Fruit fly (Drosophila melanogaster): Measurements from ENCODE around the gene a6.

a6 gene

dm6 chrX:1695529-1696410 is at the start of gene a6 (continued):
- TF ChIP-seq CG4424 (GFP tag; optimal IDR thresholded peaks at IDR 0.05) (no peak), z (GFP tag; IDR thresholded peaks at IDR 0.05) (peak; percentile 95), H2.0 (GFP tag; IDR thresholded peaks at IDR 0.05) (no peak), row (GFP tag; IDR thresholded peaks at IDR 0.05) (no peak), peb (GFP tag; IDR thresholded peaks at IDR 0.05) (no peak), eve (GFP tag; optimal IDR thresholded peaks at IDR 0.05) (no peak), CG12155 (GFP tag; optimal IDR thresholded peaks at IDR 0.05) (no peak), CG18476 (GFP tag; optimal IDR thresholded peaks at IDR 0.05) (no peak), Mad (GFP tag; optimal IDR thresholded peaks at IDR 0.05) (no peak), trh (GFP tag; optimal IDR thresholded peaks at IDR 0.05) (no peak), bbx (GFP tag; IDR thresholded peaks at IDR 0.05; ENCODE audit: partially characterized antibody) (peak; percentile 93), TFAM (GFP tag; optimal IDR thresholded peaks at IDR 0.05) (no peak), CTCF (GFP tag; optimal IDR thresholded peaks at IDR 0.05) (no peak), seq (GFP tag; IDR thresholded peaks at IDR 0.05) (no peak), CG8944 (GFP tag; optimal IDR thresholded peaks at IDR 0.05) (no peak), fru (optimal IDR thresholded peaks at IDR 0.05) (no peak), CG10462 (GFP tag; optimal IDR thresholded peaks at IDR 0.05) (no peak), CG3281 (GFP tag; optimal IDR thresholded peaks at IDR 0.05) (no peak), sug (tag; optimal IDR thresholded peaks at IDR 0.05) (no peak), exex (tag; optimal IDR thresholded peaks at IDR 0.05) (no peak), Dip3 (GFP tag; optimal IDR thresholded peaks at IDR 0.05) (no peak), amos (GFP tag; IDR thresholded peaks at IDR 0.05; ENCODE audit: partially characterized antibody) (peak; percentile 87), salm (tag; optimal IDR thresholded peaks at IDR 0.05) (no peak), croc (GFP tag; conservative IDR thresholded peaks at IDR 0.05) (no peak), Oli (tag; optimal IDR thresholded peaks at IDR 0.05) (no peak), CG10543 (GFP tag; optimal IDR thresholded peaks at IDR 0.05) (no peak), ssp (GFP tag; IDR thresholded peaks at IDR 0.05) (no peak), E2f2 (GFP tag; IDR thresholded peaks at IDR 0.05) (peak; percentile 95), CG11695 (GFP tag; IDR thresholded peaks at IDR 0.05) (no peak), gfzf (GFP tag; optimal IDR thresholded peaks at IDR 0.05) (peak; percentile 14), Hr39 (optimal IDR thresholded peaks at IDR 0.05) (no peak), Elba2 (GFP tag; optimal IDR thresholded peaks at IDR 0.05) (no peak), CG2199 (GFP tag; IDR thresholded peaks at IDR 0.05) (no peak), scrt (GFP tag; optimal IDR thresholded peaks at IDR 0.05) (no peak), CG18619 (GFP tag; optimal IDR thresholded peaks at IDR 0.05) (no peak), aop (GFP tag; IDR thresholded peaks at IDR 0.05) (no peak), CG11398 (GFP tag; optimal IDR thresholded peaks at IDR 0.05) (no peak), Nf-YB (GFP tag; optimal IDR thresholded peaks at IDR 0.05) (no peak), CG8089 (GFP tag; optimal IDR thresholded peaks at IDR 0.05) (no peak), CG13894 (tag; optimal IDR thresholded peaks at IDR 0.05) (no peak), CG9817 (tag; optimal IDR thresholded peaks at IDR 0.05) (no peak), lilli (GFP tag; optimal IDR thresholded peaks at IDR 0.05) (no peak), CG4617 (GFP tag; optimal IDR thresholded peaks at IDR 0.05; ENCODE audit: borderline replicate concordance) (peak; percentile 48), CkIIα-i1 (GFP tag; IDR thresholded peaks at IDR 0.05) (no peak), CG42726 (GFP tag; IDR thresholded peaks at IDR 0.05; ENCODE audit: partially characterized antibody) (peak; percentile 78), Hmx (GFP tag; optimal IDR thresholded peaks at IDR 0.05) (no peak), CG4328 (GFP tag; optimal IDR thresholded peaks at IDR 0.05) (no peak), vnd (GFP tag; IDR thresholded peaks at IDR 0.05; ENCODE audit: partially characterized antibody) (peak; percentile 86), H15 (GFP tag; IDR thresholded peaks at IDR 0.05) (no peak), Sry-β (GFP tag; optimal IDR thresholded peaks at IDR 0.05) (no peak), Camta (GFP tag; optimal IDR thresholded peaks at IDR 0.05) (no peak), gcm2 (GFP tag; optimal IDR thresholded peaks at IDR 0.05) (no peak)
